Worm (Caenorhabditis elegans) whole organism, late embryonic: ENCODE results near the gene col-75.

Source experiments
- C08G9.2 ChIP-seq: sonication (generic microtip); optimal IDR thresholded peaks from 2 replicates; lab custom pipeline; 2016; ENCODE audit warnings: mild to moderate bottlenecking, missing genetic modification characterization, moderate library complexity, missing compliant biosample characterization
- C38D4.7 ChIP-seq: fragments of 200-800 bp; sonication (Bioruptor generic); optimal IDR thresholded peaks from 2 replicates; lab custom pipeline; 2018; ENCODE audit warnings: mild to moderate bottlenecking, missing genetic modification characterization, moderate library complexity, missing compliant biosample characterization
- F13H6.1 ChIP-seq: sonication (generic microtip); optimal IDR thresholded peaks from 2 replicates; lab custom pipeline; 2016; ENCODE audit warnings: missing genetic modification characterization, missing compliant biosample characterization
- T23F11.4 ChIP-seq: fragments of 200-800 bp; sonication (Bioruptor generic); optimal IDR thresholded peaks from 2 replicates; lab custom pipeline; 2018; ENCODE audit warnings: mild to moderate bottlenecking, missing genetic modification characterization, missing compliant biosample characterization
- Y22D7AL.16 ChIP-seq: sonication (generic microtip); optimal IDR thresholded peaks from 2 replicates; lab custom pipeline; 2016; ENCODE audit warnings: missing genetic modification characterization, missing compliant biosample characterization
- ama-1 ChIP-seq: fragments of 150-350 bp; optimal IDR thresholded peaks from 2 replicates; lab custom pipeline; 2014
- ceh-18 ChIP-seq: sonication (generic microtip); optimal IDR thresholded peaks from 2 replicates; lab custom pipeline; 2016; ENCODE audit warnings: missing genetic modification characterization, missing compliant biosample characterization
- ceh-2 ChIP-seq: sonication (generic microtip); optimal IDR thresholded peaks from 2 replicates; lab custom pipeline; 2016; ENCODE audit warnings: missing genotype, missing genetic modification characterization, missing compliant biosample characterization
- ceh-30 ChIP-seq: fragments of 150-350 bp; optimal IDR thresholded peaks from 2 replicates; lab custom pipeline; 2014; ENCODE audit warnings: missing biosample characterization, missing genetic modification characterization
- ceh-31 ChIP-seq: sonication (generic microtip); optimal IDR thresholded peaks from 2 replicates; lab custom pipeline; 2016; ENCODE audit warnings: missing genetic modification characterization, missing compliant biosample characterization
- ceh-34 ChIP-seq: sonication (generic microtip); optimal IDR thresholded peaks from 2 replicates; lab custom pipeline; 2016; ENCODE audit warnings: mild to moderate bottlenecking, missing genetic modification characterization, missing compliant biosample characterization
- ceh-45 ChIP-seq: fragments of 200-800 bp; sonication (Bioruptor generic); IDR thresholded peaks from 2 replicates; pipeline ENCODE4 v1.3.6; 2022; ENCODE audit warnings: missing genetic modification reagents, missing genetic modification characterization, missing compliant biosample characterization
- ceh-9 ChIP-seq: sonication (generic microtip); optimal IDR thresholded peaks from 2 replicates; lab custom pipeline; 2016; ENCODE audit warnings: mild to moderate bottlenecking, missing genetic modification characterization, inconsistent platforms, missing compliant biosample characterization
- che-1 ChIP-seq: sonication (generic microtip); optimal IDR thresholded peaks from 2 replicates; lab custom pipeline; 2016; ENCODE audit warnings: mild to moderate bottlenecking, missing genetic modification characterization, missing compliant biosample characterization
- dve-1 ChIP-seq: sonication (generic microtip); optimal IDR thresholded peaks from 2 replicates; lab custom pipeline; 2017; ENCODE audit warnings: antibody characterized with exemption, mild to moderate bottlenecking, missing genetic modification characterization, missing compliant biosample characterization
- elt-2 ChIP-seq: sonication (generic microtip); optimal IDR thresholded peaks from 2 replicates; lab custom pipeline; 2016; ENCODE audit warnings: missing genetic modification reagents, missing genetic modification characterization, missing compliant biosample characterization
- elt-4 ChIP-seq: sonication (generic microtip); optimal IDR thresholded peaks from 2 replicates; lab custom pipeline; 2016; ENCODE audit warnings: missing genetic modification characterization, missing compliant biosample characterization
- ets-4 ChIP-seq: sonication (generic microtip); optimal IDR thresholded peaks from 2 replicates; lab custom pipeline; 2016; ENCODE audit warnings: missing genetic modification characterization, missing compliant biosample characterization
- fax-1 ChIP-seq: sonication (generic microtip); optimal IDR thresholded peaks from 2 replicates; lab custom pipeline; 2016; ENCODE audit warnings: missing genotype, missing genetic modification characterization, missing compliant biosample characterization
- hlh-13 ChIP-seq: fragments of 200-800 bp; sonication (Bioruptor generic); optimal IDR thresholded peaks from 2 replicates; lab custom pipeline; 2018; ENCODE audit warnings: mild to moderate bottlenecking, missing genetic modification characterization, missing compliant biosample characterization
- hlh-15 ChIP-seq: sonication (generic microtip); optimal IDR thresholded peaks from 2 replicates; lab custom pipeline; 2016; ENCODE audit warnings: missing genetic modification characterization, missing compliant biosample characterization
- hlh-30 ChIP-seq: sonication (generic microtip); optimal IDR thresholded peaks from 2 replicates; lab custom pipeline; 2017; ENCODE audit warnings: antibody characterized with exemption, missing genetic modification characterization, missing compliant biosample characterization; ENCODE audit not compliant: insufficient read depth
- hlh-6 ChIP-seq: sonication (generic microtip); optimal IDR thresholded peaks from 2 replicates; lab custom pipeline; 2016; ENCODE audit warnings: missing genotype, missing genetic modification characterization, missing compliant biosample characterization
- lim-6 ChIP-seq: sonication (generic microtip); optimal IDR thresholded peaks from 2 replicates; lab custom pipeline; 2016; ENCODE audit warnings: missing genetic modification characterization, missing compliant biosample characterization
- lin-11 ChIP-seq: fragments of 200-800 bp; sonication (Bioruptor generic); optimal IDR thresholded peaks from 2 replicates; lab custom pipeline; 2018; ENCODE audit warnings: mild to moderate bottlenecking, missing genetic modification characterization, missing compliant biosample characterization
- nfya-1 ChIP-seq: sonication (generic microtip); optimal IDR thresholded peaks from 2 replicates; lab custom pipeline; 2017; ENCODE audit warnings: missing genetic modification characterization, mild to moderate bottlenecking, missing compliant biosample characterization, antibody characterized with exemption, moderate library complexity
- npax-4 ChIP-seq: sonication (generic microtip); optimal IDR thresholded peaks from 2 replicates; lab custom pipeline; 2016; ENCODE audit warnings: missing genetic modification characterization, missing compliant biosample characterization
- odd-2 ChIP-seq: sonication (generic microtip); optimal IDR thresholded peaks from 2 replicates; lab custom pipeline; 2017; ENCODE audit warnings: antibody characterized with exemption, mild to moderate bottlenecking, missing genetic modification characterization, missing compliant biosample characterization
- pat-9 ChIP-seq: fragments of 200-800 bp; sonication (Bioruptor generic); optimal IDR thresholded peaks from 2 replicates; lab custom pipeline; 2018; ENCODE audit warnings: mild to moderate bottlenecking, missing genetic modification characterization, moderate library complexity, missing compliant biosample characterization
- pha-2 ChIP-seq: sonication (generic microtip); optimal IDR thresholded peaks from 2 replicates; lab custom pipeline; 2017; ENCODE audit warnings: mild to moderate bottlenecking, missing genetic modification characterization, missing compliant biosample characterization
- pqm-1 ChIP-seq: sonication (generic microtip); optimal IDR thresholded peaks from 2 replicates; lab custom pipeline; 2016; ENCODE audit warnings: missing genetic modification characterization, missing compliant biosample characterization
- ref-2 ChIP-seq: sonication (generic microtip); optimal IDR thresholded peaks from 2 replicates; lab custom pipeline; 2016; ENCODE audit warnings: missing genetic modification characterization, missing compliant biosample characterization
- rnt-1 ChIP-seq: sonication (generic microtip); optimal IDR thresholded peaks from 2 replicates; lab custom pipeline; 2016; ENCODE audit warnings: missing genetic modification characterization, missing compliant biosample characterization
- sdc-2 ChIP-seq: sonication (generic microtip); optimal IDR thresholded peaks from 2 replicates; lab custom pipeline; 2016; ENCODE audit warnings: missing genotype, missing genetic modification characterization, missing compliant biosample characterization
- syd-9 ChIP-seq: sonication (generic microtip); optimal IDR thresholded peaks from 2 replicates; lab custom pipeline; 2016; ENCODE audit warnings: mild to moderate bottlenecking, missing genetic modification characterization, moderate library complexity, missing compliant biosample characterization
- tbx-2 ChIP-seq: sonication (generic microtip); optimal IDR thresholded peaks from 2 replicates; lab custom pipeline; 2016; ENCODE audit warnings: missing genetic modification characterization, missing compliant biosample characterization
- tbx-7 ChIP-seq: sonication (generic microtip); optimal IDR thresholded peaks from 2 replicates; lab custom pipeline; 2016; ENCODE audit warnings: missing genotype, missing genetic modification characterization, missing compliant biosample characterization
- ttx-3 ChIP-seq: sonication (generic microtip); optimal IDR thresholded peaks from 2 replicates; lab custom pipeline; 2016; ENCODE audit warnings: missing genetic modification reagents, missing genetic modification characterization, missing compliant biosample characterization
- unc-3 ChIP-seq, 2 experiments: fragments of 200-800 bp in 1 of 2; sonication (Bioruptor generic) in 1 of 2; sonication (generic microtip) in 1 of 2; conservative IDR thresholded peaks in 1 of 2; optimal IDR thresholded peaks in 1 of 2; 2 replicates each; pipeline versions ENCODE4 v1.3.6 to Lab custom; 2016 to 2022; ENCODE audit warnings: missing compliant biosample characterization in 2 of 2, missing genetic modification characterization in 2 of 2, missing genetic modification reagents in 1 of 2
- unc-86 ChIP-seq: sonication (generic microtip); optimal IDR thresholded peaks from 2 replicates; lab custom pipeline; 2016; ENCODE audit warnings: missing genetic modification characterization, missing compliant biosample characterization
- zip-5 ChIP-seq: sonication (generic microtip); optimal IDR thresholded peaks from 2 replicates; lab custom pipeline; 2016; ENCODE audit warnings: missing genetic modification characterization, missing compliant biosample characterization

col-75 gene

ce11 chrII:6417999-6418398, 8.1 kb upstream of the col-75 start:
- no peak for TF ChIP-seq odd-2 (tag; lab: Kevin White, UChicago)
- no peak for TF ChIP-seq hlh-15 (tag; lab: Kevin White, UChicago)
- TF ChIP-seq ama-1 (lab: Kevin White, UChicago) = no peak
- no peak for TF ChIP-seq ceh-45 (GFP tag; lab: Robert Waterston, UW)
- no peak for TF ChIP-seq rnt-1
- TF ChIP-seq unc-3 (GFP tag; conservative IDR thresholded peaks at IDR 0.05; lab: Robert Waterston, UW) = no peak
- TF ChIP-seq unc-3 (tag; optimal IDR thresholded peaks at IDR 0.05; lab: Kevin White, UChicago) = no peak
- no peak for TF ChIP-seq hlh-6 (tag; lab: Kevin White, UChicago)
- no peak for TF ChIP-seq ceh-2 (tag; lab: Kevin White, UChicago)
- peak; percentile 34 for TF ChIP-seq ceh-34
- TF ChIP-seq dve-1 (tag; lab: Kevin White, UChicago) = no peak
- no peak for TF ChIP-seq pqm-1 (tag; lab: Kevin White, UChicago)
- TF ChIP-seq ceh-9 (tag; lab: Kevin White, UChicago) = no peak
- no peak for TF ChIP-seq tbx-7 (tag; lab: Kevin White, UChicago)
- no peak for TF ChIP-seq syd-9 (tag; lab: Kevin White, UChicago)
- no peak for TF ChIP-seq T23F11.4 (GFP tag; lab: Kevin White, UChicago)
- TF ChIP-seq fax-1 = no peak
- peak; percentile 49 for TF ChIP-seq ref-2 (tag; lab: Kevin White, UChicago)
- TF ChIP-seq npax-4 = no peak
- no peak for TF ChIP-seq pat-9 (tag; lab: Kevin White, UChicago)
- TF ChIP-seq ets-4 (tag; lab: Kevin White, UChicago) = no peak
- no peak for TF ChIP-seq zip-5 (tag; lab: Kevin White, UChicago)
- TF ChIP-seq sdc-2 (tag; lab: Kevin White, UChicago) = no peak
- no peak for TF ChIP-seq nfya-1 (tag; lab: Kevin White, UChicago)
- TF ChIP-seq che-1 = no peak
- TF ChIP-seq unc-86 (tag; lab: Kevin White, UChicago) = no peak
- TF ChIP-seq ceh-31 (tag; lab: Kevin White, UChicago) = peak; percentile 39
- no peak for TF ChIP-seq hlh-13 (GFP tag; lab: Kevin White, UChicago)
- peak; percentile 46 for TF ChIP-seq tbx-2 (tag; lab: Kevin White, UChicago)
- no peak for TF ChIP-seq lin-11 (tag; lab: Kevin White, UChicago)
- TF ChIP-seq lim-6 = no peak
- no peak for TF ChIP-seq C38D4.7 (GFP tag; lab: Kevin White, UChicago)
- TF ChIP-seq elt-2 = peak; percentile 3

- TF ChIP-seq ceh-34 (no peak), C08G9.2 (tag; lab: Kevin White, UChicago) (no peak), F13H6.1 (tag; lab: Kevin White, UChicago) (no peak), lin-11 (tag; lab: Kevin White, UChicago) (no peak), ttx-3 (tag; lab: Kevin White, UChicago) (no peak), npax-4 (no peak), pha-2 (tag; lab: Kevin White, UChicago) (no peak), unc-86 (tag; lab: Kevin White, UChicago) (no peak), che-1 (no peak), Y22D7AL.16 (tag; lab: Kevin White, UChicago) (no peak), ceh-30 (tag; lab: Kevin White, UChicago) (no peak), hlh-15 (tag; lab: Kevin White, UChicago) (no peak), ets-4 (tag; lab: Kevin White, UChicago) (no peak), elt-4 (tag; lab: Kevin White, UChicago) (no peak), C38D4.7 (GFP tag; lab: Kevin White, UChicago) (no peak), ceh-18 (tag; lab: Kevin White, UChicago) (no peak), hlh-13 (GFP tag; lab: Kevin White, UChicago) (no peak), ama-1 (lab: Kevin White, UChicago) (no peak), hlh-30 (no peak), nfya-1 (tag; lab: Kevin White, UChicago) (no peak)
Observed at ce11 chrII:6419163-6419562, 6.9 kb upstream of the col-75 start.
